Worm (Caenorhabditis elegans) whole organism, L1 larva: ENCODE data around the gene gcy-27.
A peak's percentile ranks its signal among the peaks of the same experiment; 100 is the strongest.

ENCODE experiments used
- C04F5.9 ChIP-seq: sonication (generic microtip); optimal IDR thresholded peaks from 2 replicates; lab custom pipeline; 2016; ENCODE audit warnings: missing genetic modification characterization, missing compliant biosample characterization
- F16B12.6 ChIP-seq: fragments of 150-350 bp; optimal IDR thresholded peaks from 2 replicates; lab custom pipeline; 2014; ENCODE audit warnings: missing biosample characterization, missing genetic modification characterization
- aly-2 ChIP-seq: fragments of 150-350 bp; optimal IDR thresholded peaks from 2 replicates; lab custom pipeline; 2014; ENCODE audit warnings: missing biosample characterization, missing genetic modification characterization
- blmp-1 ChIP-seq: fragments of 150-350 bp; optimal IDR thresholded peaks from 2 replicates; lab custom pipeline; 2014; ENCODE audit warnings: missing biosample characterization, missing genetic modification characterization
- ceh-88 ChIP-seq: fragments of 200-800 bp; sonication (Bioruptor generic); IDR thresholded peaks from 2 replicates; pipeline ENCODE4 v1.3.6; 2022; ENCODE audit warnings: missing genetic modification characterization, missing compliant biosample characterization
- ceh-90 ChIP-seq: sonication (generic microtip); optimal IDR thresholded peaks from 2 replicates; lab custom pipeline; 2016; ENCODE audit warnings: missing genetic modification characterization, missing compliant biosample characterization
- dsc-1 ChIP-seq: sonication (generic microtip); optimal IDR thresholded peaks from 2 replicates; lab custom pipeline; 2016; ENCODE audit warnings: mild to moderate bottlenecking, missing genetic modification characterization, missing compliant biosample characterization
- efl-1 ChIP-seq, 4 experiments: fragments of 150-350 bp; optimal IDR thresholded peaks in 3 of 4; peaks in 1 of 4; 1 replicate in 1 of 4; 2 replicates in 3 of 4; lab custom pipeline; 2014; ENCODE audit warnings: missing biosample characterization in 2 of 4, missing genetic modification characterization in 2 of 4, missing genetic modification reagents in 2 of 4
- efl-3 ChIP-seq: fragments of 200-800 bp; sonication (Bioruptor generic); optimal IDR thresholded peaks from 2 replicates; lab custom pipeline; 2018; ENCODE audit warnings: mild to moderate bottlenecking, missing genetic modification characterization, missing compliant biosample characterization
- egl-13 ChIP-seq: sonication (generic microtip); optimal IDR thresholded peaks from 2 replicates; lab custom pipeline; 2016; ENCODE audit warnings: missing genotype, missing genetic modification reagents, missing genetic modification characterization, missing compliant biosample characterization
- egl-27 ChIP-seq, 2 experiments: fragments of 150-350 bp in 1 of 2; sonication (generic microtip); optimal IDR thresholded peaks; 3 replicates each; lab custom pipeline; 2017 to 2018; ENCODE audit warnings: missing biosample characterization in 2 of 2, missing genetic modification characterization in 2 of 2, missing genetic modification reagents in 2 of 2
- elt-2 ChIP-seq: sonication (generic microtip); optimal IDR thresholded peaks from 2 replicates; lab custom pipeline; 2016; ENCODE audit warnings: missing genetic modification characterization, mild to moderate bottlenecking, inconsistent platforms, missing compliant biosample characterization, missing genetic modification reagents
- fkh-4 ChIP-seq: sonication (generic microtip); optimal IDR thresholded peaks from 2 replicates; lab custom pipeline; 2016; ENCODE audit warnings: missing compliant biosample characterization, missing genetic modification characterization, borderline replicate concordance
- grh-1 ChIP-seq: fragments of 200-800 bp; sonication (Bioruptor generic); IDR thresholded peaks from 2 replicates; pipeline ENCODE4 v1.3.6; 2022; ENCODE audit warnings: missing genetic modification reagents, missing genetic modification characterization, missing compliant biosample characterization
- irx-1 ChIP-seq: sonication (generic microtip); optimal IDR thresholded peaks from 2 replicates; lab custom pipeline; 2016; ENCODE audit warnings: missing genetic modification characterization, missing compliant biosample characterization
- isw-1 ChIP-seq: fragments of 200-800 bp; sonication (Bioruptor generic); IDR thresholded peaks from 2 replicates; pipeline ENCODE4 v1.3.6; 2022; ENCODE audit warnings: missing genetic modification characterization, missing compliant biosample characterization
- lin-14 ChIP-seq: fragments of 200-800 bp; sonication (Bioruptor generic); optimal IDR thresholded peaks from 2 replicates; lab custom pipeline; 2018; ENCODE audit warnings: mild to moderate bottlenecking, missing genetic modification characterization, moderate library complexity, missing compliant biosample characterization
- lin-15B ChIP-seq: fragments of 150-350 bp; sonication (generic microtip); optimal IDR thresholded peaks from 3 replicates; lab custom pipeline; 2014; ENCODE audit warnings: missing biosample characterization, missing genetic modification characterization
- lin-35 ChIP-seq, 2 experiments: fragments of 150-350 bp; optimal IDR thresholded peaks; 2 replicates each; lab custom pipeline; 2014; ENCODE audit warnings: missing biosample characterization in 2 of 2, missing genetic modification characterization in 2 of 2, missing genetic modification reagents in 2 of 2
- lsy-2 ChIP-seq, 2 experiments: fragments of 150-350 bp; optimal IDR thresholded peaks; 2 replicates each; lab custom pipeline; 2014; ENCODE audit warnings: missing biosample characterization in 2 of 2, missing genetic modification characterization in 2 of 2
- mab-9 ChIP-seq: fragments of 200-800 bp; sonication (Bioruptor generic); IDR thresholded peaks from 2 replicates; pipeline ENCODE4 v1.3.6; 2022; ENCODE audit warnings: missing genetic modification reagents, missing genetic modification characterization, missing compliant biosample characterization
- mep-1 ChIP-seq: fragments of 150-350 bp; optimal IDR thresholded peaks from 2 replicates; lab custom pipeline; 2014; ENCODE audit warnings: missing biosample characterization, missing genetic modification characterization
- nhr-11 ChIP-seq: fragments of 150-350 bp; optimal IDR thresholded peaks from 2 replicates; lab custom pipeline; 2014; ENCODE audit warnings: missing biosample characterization, missing genetic modification characterization
- nhr-20 ChIP-seq: sonication (generic microtip); optimal IDR thresholded peaks from 2 replicates; lab custom pipeline; 2016; ENCODE audit warnings: mild to moderate bottlenecking, missing genetic modification characterization, missing compliant biosample characterization
- nhr-237 ChIP-seq: fragments of 150-350 bp; optimal IDR thresholded peaks from 2 replicates; lab custom pipeline; 2014; ENCODE audit warnings: missing biosample characterization, missing genetic modification characterization
- nhr-47 ChIP-seq: sonication (generic microtip); optimal IDR thresholded peaks from 2 replicates; lab custom pipeline; 2016; ENCODE audit warnings: mild to moderate bottlenecking, missing genetic modification characterization, moderate library complexity, missing compliant biosample characterization
- nhr-71 ChIP-seq: sonication (generic microtip); optimal IDR thresholded peaks from 2 replicates; lab custom pipeline; 2016; ENCODE audit warnings: mild to moderate bottlenecking, missing genetic modification characterization, moderate library complexity, missing compliant biosample characterization
- nhr-76 ChIP-seq: sonication (generic microtip); optimal IDR thresholded peaks from 2 replicates; lab custom pipeline; 2017; ENCODE audit warnings: missing biosample characterization, missing genetic modification characterization
- nhr-77 ChIP-seq: fragments of 150-350 bp; optimal IDR thresholded peaks from 2 replicates; lab custom pipeline; 2014; ENCODE audit warnings: missing biosample characterization, missing genetic modification characterization
- nhr-85 ChIP-seq: sonication (generic microtip); peaks from one replicate; lab custom pipeline; 2016; ENCODE audit warnings: missing genetic modification characterization, inconsistent platforms, missing compliant biosample characterization
- pag-3 ChIP-seq: sonication (generic microtip); optimal IDR thresholded peaks from 2 replicates; lab custom pipeline; 2017; ENCODE audit warnings: missing genetic modification characterization, mild to moderate bottlenecking, missing compliant biosample characterization, antibody characterized with exemption, borderline replicate concordance; ENCODE audit not compliant: insufficient read depth
- pqm-1 ChIP-seq: sonication (generic microtip); optimal IDR thresholded peaks from 3 replicates; lab custom pipeline; 2017; ENCODE audit warnings: missing biosample characterization, missing genetic modification characterization
- rnt-1 ChIP-seq: sonication (generic microtip); optimal IDR thresholded peaks from 2 replicates; lab custom pipeline; 2016; ENCODE audit warnings: mild to moderate bottlenecking, missing genetic modification characterization, moderate library complexity, missing compliant biosample characterization
- skn-1 ChIP-seq: fragments of 150-350 bp; optimal IDR thresholded peaks from 2 replicates; lab custom pipeline; 2014; ENCODE audit warnings: missing biosample characterization, missing genetic modification characterization
- snpc-4 ChIP-seq: fragments of 150-350 bp; optimal IDR thresholded peaks from 2 replicates; lab custom pipeline; 2014; ENCODE audit warnings: missing biosample characterization, missing genetic modification characterization
- snu-23 ChIP-seq: sonication (generic microtip); optimal IDR thresholded peaks from 2 replicates; lab custom pipeline; 2016; ENCODE audit warnings: missing genetic modification characterization, missing compliant biosample characterization
- sptf-1 ChIP-seq: fragments of 150-350 bp; optimal IDR thresholded peaks from 2 replicates; lab custom pipeline; 2014; ENCODE audit warnings: missing biosample characterization, missing genetic modification characterization
- tlp-1 ChIP-seq: fragments of 150-350 bp; optimal IDR thresholded peaks from 2 replicates; lab custom pipeline; 2014; ENCODE audit warnings: missing biosample characterization, missing genetic modification characterization
- unc-98 ChIP-seq: fragments of 200-800 bp; sonication (Bioruptor generic); IDR thresholded peaks from 2 replicates; pipeline ENCODE4 v1.3.6; 2022; ENCODE audit warnings: missing genetic modification characterization, missing compliant biosample characterization
- vab-15 ChIP-seq: sonication (generic microtip); optimal IDR thresholded peaks from 2 replicates; lab custom pipeline; 2017; ENCODE audit warnings: missing genotype, mild to moderate bottlenecking, missing genetic modification characterization, missing compliant biosample characterization
- zag-1 ChIP-seq: fragments of 150-350 bp; optimal IDR thresholded peaks from 2 replicates; lab custom pipeline; 2014; ENCODE audit warnings: missing biosample characterization, missing genetic modification characterization
- zip-4 ChIP-seq: fragments of 200-800 bp; sonication (Bioruptor generic); optimal IDR thresholded peaks from 2 replicates; lab custom pipeline; 2018; ENCODE audit warnings: mild to moderate bottlenecking, missing genetic modification characterization, moderate library complexity, missing compliant biosample characterization
- ztf-11 ChIP-seq, 2 experiments: sonication (generic microtip); optimal IDR thresholded peaks; 2 replicates each; lab custom pipeline; 2016 to 2017; ENCODE audit warnings: missing genetic modification characterization in 2 of 2, missing biosample characterization in 1 of 2, missing compliant biosample characterization in 1 of 2

gcy-27 gene

DNA sequence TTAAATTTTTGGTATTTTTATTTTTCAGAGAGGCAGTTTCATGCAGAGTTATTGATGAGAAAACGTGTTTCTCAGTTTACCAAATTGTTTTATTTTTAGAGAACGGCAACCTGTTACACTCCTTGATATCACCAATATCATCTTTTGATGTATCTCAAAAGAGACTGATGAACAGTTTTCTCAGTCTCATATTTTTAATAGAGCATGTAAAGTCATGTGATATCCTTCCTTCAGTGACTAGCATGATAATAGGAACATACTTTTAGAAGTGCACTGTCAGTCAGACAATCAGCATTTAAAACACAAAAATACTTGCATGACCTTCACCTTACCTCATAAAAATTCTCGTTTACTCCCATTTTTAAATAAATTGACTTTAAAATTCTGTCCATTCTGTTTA lies 6.1 kb upstream of the gcy-27 start, which contains the start of gene F11E6.11:
Gene F11E6.11 (plus strand): TSS at position 325 of the 400 bp plus-strand sequence.
- TF ChIP-seq lin-35 (GFP tag; optimal IDR thresholded peaks at IDR 0.05; lab: Kevin White, UChicago) (peak in 1 of 2 experiments; percentile 16), isw-1 (no peak)

DNA sequence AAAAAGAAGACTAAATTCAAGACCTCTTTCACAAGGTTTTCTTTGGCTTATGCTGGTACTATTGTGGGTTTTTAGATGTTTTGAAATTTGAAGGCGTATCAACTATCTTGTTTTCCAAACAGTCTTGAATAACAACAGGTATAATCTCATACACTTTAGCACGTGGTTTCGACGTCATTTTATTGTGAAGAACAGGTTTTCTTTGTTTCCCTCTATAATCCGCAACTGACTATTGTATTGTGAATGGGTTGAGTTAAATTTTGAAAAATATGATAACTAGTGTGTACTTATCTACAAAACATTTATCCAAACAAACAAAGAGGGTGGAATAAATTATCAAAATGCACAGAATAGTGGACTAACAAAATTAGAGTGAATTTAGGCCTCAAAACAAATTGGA lies 4.8 kb upstream of the gcy-27 start:
- TF ChIP-seq lin-14 (peak; percentile 39), nhr-11 (tag; lab: Kevin White, UChicago) (no peak), F16B12.6 (tag; lab: Kevin White, UChicago) (no peak), rnt-1 (no peak), snu-23 (GFP tag; lab: Kevin White, UChicago) (peak; percentile 65), lsy-2 (tag; optimal IDR thresholded peaks at IDR 0.05; lab: Kevin White, UChicago) (no peak), ztf-11 (tag; optimal IDR thresholded peaks at IDR 0.05; lab: Kevin White, UChicago) (no peak), efl-1 (optimal IDR thresholded peaks at IDR 0.05; lab: Kevin White, UChicago) (no peak), efl-1 (GFP tag; optimal IDR thresholded peaks at IDR 0.05 in 1 of 2; lab: Kevin White, UChicago) (peak in 1 of 2 experiments; percentile 33), nhr-20 (peak; percentile 67), lin-35 (GFP tag; optimal IDR thresholded peaks at IDR 0.05; lab: Kevin White, UChicago) (peak in 1 of 2 experiments; percentile 62), nhr-85 (tag; lab: Kevin White, UChicago) (peak; percentile 79), egl-13 (tag; lab: Kevin White, UChicago) (no peak), nhr-77 (tag; lab: Kevin White, UChicago) (no peak), nhr-71 (peak; percentile 37), snpc-4 (no peak), aly-2 (tag; lab: Kevin White, UChicago) (no peak), mab-9 (GFP tag; lab: Robert Waterston, UW) (no peak), pag-3 (tag; lab: Kevin White, UChicago) (no peak), grh-1 (GFP tag; lab: Robert Waterston, UW) (peak; percentile 68), nhr-47 (tag; lab: Kevin White, UChicago) (no peak), irx-1 (no peak)

DNA sequence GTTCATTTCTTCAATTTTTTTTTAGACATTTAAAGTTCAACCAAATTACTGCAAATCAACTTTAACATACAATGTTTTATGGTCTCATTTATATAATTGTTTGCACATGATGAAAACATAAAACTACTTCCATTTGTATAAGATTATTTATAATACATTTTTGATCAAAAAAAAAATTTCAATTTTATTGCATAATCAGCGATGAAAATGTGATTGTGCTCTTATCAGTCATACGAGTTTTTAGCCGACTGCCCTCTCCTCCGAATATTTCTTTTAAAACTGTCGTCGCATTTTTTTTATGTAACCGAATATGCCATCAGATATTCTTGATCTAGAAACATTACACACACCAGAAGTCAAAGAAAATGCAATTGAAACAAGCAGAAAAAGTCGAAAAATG lies 4.0 kb upstream of the gcy-27 start, which contains the start of gene F08A7.1:
Gene F08A7.1 (plus strand): TSS at position 191 of the 400 bp plus-strand sequence.
- TF ChIP-seq zag-1: no peak
- no peak for TF ChIP-seq vab-15 (tag; lab: Kevin White, UChicago)
- TF ChIP-seq pqm-1 (tag; lab: Kevin White, UChicago): no peak
- no peak for TF ChIP-seq mep-1 (tag; lab: Kevin White, UChicago)
- TF ChIP-seq nhr-76 (tag; lab: Kevin White, UChicago): no peak
- TF ChIP-seq ceh-88 (GFP tag; lab: Robert Waterston, UW): no peak
- peak; percentile 32 for TF ChIP-seq nhr-85 (tag; lab: Kevin White, UChicago)
- no peak for TF ChIP-seq skn-1 (tag; lab: Kevin White, UChicago)
- TF ChIP-seq irx-1: no peak
- TF ChIP-seq elt-2 (tag; lab: Kevin White, UChicago): peak; percentile 63
- TF ChIP-seq lin-15B (tag; lab: Kevin White, UChicago): no peak
- no peak for TF ChIP-seq blmp-1 (tag; lab: Kevin White, UChicago)

DNA sequence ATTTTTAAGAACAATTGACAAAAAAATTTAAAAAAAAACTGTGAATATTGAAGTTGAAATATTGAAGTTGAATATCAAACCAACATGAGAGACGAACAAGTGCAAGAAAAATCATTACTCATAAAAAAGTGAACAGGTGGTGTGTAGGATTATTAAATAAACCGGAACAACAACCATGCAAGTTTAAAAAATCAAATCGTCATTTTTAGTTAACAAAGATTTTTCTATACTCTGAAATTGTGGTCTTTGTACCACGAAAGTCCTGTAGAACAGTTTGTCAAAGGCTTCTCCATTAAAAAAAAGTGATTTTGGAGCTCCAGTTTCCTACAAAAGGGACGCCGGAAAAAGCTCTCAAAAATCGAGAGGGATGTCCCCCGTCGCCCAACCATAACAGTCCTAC lies 3.5 kb upstream of the gcy-27 start, which contains the start of gene C06A12.19:
Gene C06A12.19 (minus strand): TSS at position 101 of the 400 bp plus-strand sequence.
- TF ChIP-seq ztf-11 (tag; optimal IDR thresholded peaks at IDR 0.05; lab: Kevin White, UChicago) (no peak), lin-35 (GFP tag; optimal IDR thresholded peaks at IDR 0.05; lab: Kevin White, UChicago) (no peak), egl-27 (tag; optimal IDR thresholded peaks at IDR 0.05; lab: Kevin White, UChicago) (no peak), blmp-1 (tag; lab: Kevin White, UChicago) (no peak), dsc-1 (tag; lab: Kevin White, UChicago) (no peak), efl-3 (GFP tag; lab: Kevin White, UChicago) (no peak), tlp-1 (no peak), C04F5.9 (no peak), unc-98 (GFP tag; lab: Robert Waterston, UW) (no peak), mep-1 (tag; lab: Kevin White, UChicago) (no peak), fkh-4 (no peak), sptf-1 (no peak), F16B12.6 (tag; lab: Kevin White, UChicago) (no peak), snu-23 (GFP tag; lab: Kevin White, UChicago) (no peak), zip-4 (no peak), nhr-237 (tag; lab: Kevin White, UChicago) (no peak), elt-2 (tag; lab: Kevin White, UChicago) (no peak), ceh-88 (GFP tag; lab: Robert Waterston, UW) (no peak), ceh-90 (tag; lab: Kevin White, UChicago) (no peak)
